Fruit fly (Drosophila melanogaster): ENCODE data around the gene bab1.
A peak's percentile ranks its signal among the peaks of the same experiment; 100 is the strongest.

bab1 gene

dm6 chr3L:1029610-1030284, 71.1 kb downstream of the bab1 start:
- TF ChIP-seq brk (GFP tag; optimal IDR thresholded peaks at IDR 0.05) = no peak
- TF ChIP-seq rgr (GFP tag; optimal IDR thresholded peaks at IDR 0.05) = no peak
- TF ChIP-seq sv (GFP tag; optimal IDR thresholded peaks at IDR 0.05) = peak; percentile 28
- TF ChIP-seq Mio (GFP tag; optimal IDR thresholded peaks at IDR 0.05) = no peak
- no peak for TF ChIP-seq HLH106 (tag; optimal IDR thresholded peaks at IDR 0.05)
- TF ChIP-seq lola (GFP tag; optimal IDR thresholded peaks at IDR 0.05) = no peak

- TF ChIP-seq dmrt93B (GFP tag; optimal IDR thresholded peaks at IDR 0.05) = no peak
- TF ChIP-seq CG32264 (GFP tag; optimal IDR thresholded peaks at IDR 0.05) = no peak
- TF ChIP-seq sage (GFP tag; optimal IDR thresholded peaks at IDR 0.05) = no peak
- no peak for TF ChIP-seq ey (GFP tag; optimal IDR thresholded peaks at IDR 0.05)
- TF ChIP-seq psq (GFP tag; optimal IDR thresholded peaks at IDR 0.05) = no peak
- TF ChIP-seq Sp1 (GFP tag; optimal IDR thresholded peaks at IDR 0.05) = no peak
- no peak for TF ChIP-seq Abd-B (GFP tag; optimal IDR thresholded peaks at IDR 0.05)
- no peak for TF ChIP-seq Hr78 (GFP tag; optimal IDR thresholded peaks at IDR 0.05)
- TF ChIP-seq dsf (GFP tag; optimal IDR thresholded peaks at IDR 0.05; ENCODE audit: borderline replicate concordance) = no peak
- no peak for TF ChIP-seq CrebA (GFP tag; optimal IDR thresholded peaks at IDR 0.05; ENCODE audit: borderline replicate concordance)
- TF ChIP-seq N (GFP tag; optimal IDR thresholded peaks at IDR 0.05) = no peak
- no peak for TF ChIP-seq HLH106 (tag; optimal IDR thresholded peaks at IDR 0.05)
- TF ChIP-seq foxo (GFP tag; optimal IDR thresholded peaks at IDR 0.05) = no peak
- TF ChIP-seq rgr (GFP tag; optimal IDR thresholded peaks at IDR 0.05) = no peak
These were observed 77.2 kb downstream of the bab1 start for dm6 chr3L:1023728-1024127.

- TF ChIP-seq Dif (GFP tag; optimal IDR thresholded peaks at IDR 0.05; ENCODE audit: partially characterized antibody) = no peak
- no peak for TF ChIP-seq HLH106 (tag; optimal IDR thresholded peaks at IDR 0.05)
- TF ChIP-seq sv (GFP tag; optimal IDR thresholded peaks at IDR 0.05) = no peak
- TF ChIP-seq usp (GFP tag; optimal IDR thresholded peaks at IDR 0.05) = no peak
- no peak for TF ChIP-seq dmrt93B (GFP tag; optimal IDR thresholded peaks at IDR 0.05)
- no peak for TF ChIP-seq h (GFP tag; optimal IDR thresholded peaks at IDR 0.05)
- no peak for TF ChIP-seq fru (GFP tag; optimal IDR thresholded peaks at IDR 0.05)
- TF ChIP-seq rgr (GFP tag; optimal IDR thresholded peaks at IDR 0.05) = no peak
- TF ChIP-seq foxo (GFP tag; optimal IDR thresholded peaks at IDR 0.05) = no peak
- no peak for TF ChIP-seq ey (GFP tag; optimal IDR thresholded peaks at IDR 0.05)
- TF ChIP-seq Myc (optimal IDR thresholded peaks at IDR 0.05) = no peak
- no peak for TF ChIP-seq GATAd (GFP tag; optimal IDR thresholded peaks at IDR 0.05)
- TF ChIP-seq Hr78 (GFP tag; optimal IDR thresholded peaks at IDR 0.05) = no peak
These were observed 78.1 kb downstream of the bab1 start for dm6 chr3L:1022783-1023182.

dm6 chr3L:1022206-1022605, 78.7 kb downstream of the bab1 start:
- TF ChIP-seq jim (GFP tag; optimal IDR thresholded peaks at IDR 0.05) (no peak), N (GFP tag; optimal IDR thresholded peaks at IDR 0.05) (no peak), Rel (GFP tag; optimal IDR thresholded peaks at IDR 0.05) (no peak), Rel (tag; optimal IDR thresholded peaks at IDR 0.05) (no peak), dsf (GFP tag; optimal IDR thresholded peaks at IDR 0.05; ENCODE audit: borderline replicate concordance) (no peak), GATAd (GFP tag; optimal IDR thresholded peaks at IDR 0.05) (no peak), rgr (GFP tag; optimal IDR thresholded peaks at IDR 0.05) (peak; percentile 33), Dif (GFP tag; optimal IDR thresholded peaks at IDR 0.05; ENCODE audit: partially characterized antibody) (no peak), sv (GFP tag; optimal IDR thresholded peaks at IDR 0.05) (no peak), dmrt93B (GFP tag; optimal IDR thresholded peaks at IDR 0.05) (peak; percentile 19), h (GFP tag; optimal IDR thresholded peaks at IDR 0.05) (peak; percentile 58), Abd-B (GFP tag; optimal IDR thresholded peaks at IDR 0.05) (no peak), brk (GFP tag; optimal IDR thresholded peaks at IDR 0.05) (no peak), fru (GFP tag; optimal IDR thresholded peaks at IDR 0.05) (peak; percentile 11), Dfd (GFP tag; optimal IDR thresholded peaks at IDR 0.05) (no peak), br (GFP tag; optimal IDR thresholded peaks at IDR 0.05) (no peak), Hr83 (GFP tag; optimal IDR thresholded peaks at IDR 0.05; ENCODE audit: poor library complexity, severe bottlenecking) (peak; percentile 86), foxo (GFP tag; optimal IDR thresholded peaks at IDR 0.05) (no peak), Hr78 (GFP tag; optimal IDR thresholded peaks at IDR 0.05) (no peak)

dm6 chr3L:1021642-1022041, 79.2 kb downstream of the bab1 start:
- no peak for TF ChIP-seq OdsH (GFP tag; optimal IDR thresholded peaks at IDR 0.05)
- TF ChIP-seq brk (GFP tag; optimal IDR thresholded peaks at IDR 0.05) = no peak
- TF ChIP-seq Hnf4 (GFP tag; optimal IDR thresholded peaks at IDR 0.05) = no peak
- TF ChIP-seq jim (GFP tag; optimal IDR thresholded peaks at IDR 0.05) = no peak
- no peak for TF ChIP-seq CG32264 (GFP tag; optimal IDR thresholded peaks at IDR 0.05)
- no peak for TF ChIP-seq foxo (GFP tag; optimal IDR thresholded peaks at IDR 0.05)
- no peak for TF ChIP-seq pan (optimal IDR thresholded peaks at IDR 0.05)
- no peak for TF ChIP-seq CG9705 (GFP tag; optimal IDR thresholded peaks at IDR 0.05)
- TF ChIP-seq Jra (GFP tag; optimal IDR thresholded peaks at IDR 0.05) = no peak
- no peak for TF ChIP-seq sv (GFP tag; optimal IDR thresholded peaks at IDR 0.05)
- TF ChIP-seq CrebA (GFP tag; optimal IDR thresholded peaks at IDR 0.05; ENCODE audit: borderline replicate concordance) = no peak
- TF ChIP-seq usp (GFP tag; optimal IDR thresholded peaks at IDR 0.05) = no peak
- no peak for TF ChIP-seq Dfd (GFP tag; optimal IDR thresholded peaks at IDR 0.05)
- TF ChIP-seq Vsx2 (GFP tag; optimal IDR thresholded peaks at IDR 0.05; ENCODE audit: partially characterized antibody) = no peak

Measured in whole organism, wandering third instar larva.